Fruit fly (Drosophila melanogaster): Measurements from ENCODE around the gene CG15742.

- TF ChIP-seq CG8478 (optimal IDR thresholded peaks at IDR 0.05): no peak
- TF ChIP-seq CTCF (optimal IDR thresholded peaks at IDR 0.05): no peak
Observed at dm6 chrX:13275139-13275538, 16.8 kb upstream of the CG15742 start.

Data from S2 (cell line).